Worm (Caenorhabditis elegans) whole organism, L4 larva: ENCODE measurements around the gene rabx-5.

Experiments
- F10B5.3 ChIP-seq: sonication (generic microtip); optimal IDR thresholded peaks from 2 replicates; lab custom pipeline; 2016; ENCODE audit warnings: mild to moderate bottlenecking, missing genetic modification characterization, missing compliant biosample characterization
- F37D6.2 ChIP-seq: sonication (generic microtip); optimal IDR thresholded peaks from 2 replicates; lab custom pipeline; 2016; ENCODE audit warnings: mild to moderate bottlenecking, missing genetic modification characterization, missing compliant biosample characterization
- R02D3.7 ChIP-seq: fragments of 150-350 bp; sonication (generic microtip); optimal IDR thresholded peaks from 3 replicates; lab custom pipeline; 2014; ENCODE audit warnings: missing biosample characterization, missing genetic modification characterization
- T26A8.4 ChIP-seq: fragments of 200-800 bp; sonication (Bioruptor generic); IDR thresholded peaks from 2 replicates; pipeline ENCODE4 v1.3.6; 2022; ENCODE audit warnings: missing genetic modification characterization, missing compliant biosample characterization
- Y48G9A.11 ChIP-seq: fragments of 200-800 bp; sonication (Bioruptor generic); IDR thresholded peaks from 2 replicates; pipeline ENCODE4 v1.3.6; 2022; ENCODE audit warnings: missing genetic modification reagents, missing genetic modification characterization, missing compliant biosample characterization
- aha-1 ChIP-seq: fragments of 150-350 bp; peaks from one replicate; lab custom pipeline; 2014; ENCODE audit warnings: missing biosample characterization, missing genetic modification characterization
- ama-1 ChIP-seq: fragments of 150-350 bp; optimal IDR thresholded peaks from 2 replicates; lab custom pipeline; 2014; ENCODE audit warnings: inconsistent platforms, mixed read lengths
- attf-4 ChIP-seq: sonication (generic microtip); optimal IDR thresholded peaks from 3 replicates; lab custom pipeline; 2017; ENCODE audit warnings: missing biosample characterization, missing genetic modification characterization
- ceh-20 ChIP-seq: fragments of 200-800 bp; sonication (Bioruptor generic); IDR thresholded peaks from 2 replicates; pipeline ENCODE4 v1.3.6; 2022; ENCODE audit warnings: missing genetic modification reagents, missing genetic modification characterization, missing compliant biosample characterization
- cey-2 ChIP-seq: sonication (generic microtip); optimal IDR thresholded peaks from 3 replicates; lab custom pipeline; 2017; ENCODE audit warnings: missing genetic modification characterization, mild to moderate bottlenecking, missing compliant biosample characterization, antibody characterized with exemption, borderline replicate concordance; ENCODE audit not compliant: insufficient read depth
- daf-12 ChIP-seq: fragments of 150-350 bp; optimal IDR thresholded peaks from 2 replicates; lab custom pipeline; 2014; ENCODE audit warnings: missing biosample characterization, missing genetic modification reagents, missing genetic modification characterization
- daf-16 ChIP-seq, 3 experiments: sonication (generic microtip); optimal IDR thresholded peaks; 2 replicates each; lab custom pipeline; 2016 to 2017; ENCODE audit warnings: missing genetic modification characterization in 3 of 3, missing genetic modification reagents in 3 of 3, mild to moderate bottlenecking in 2 of 3, missing compliant biosample characterization in 2 of 3, missing biosample characterization in 1 of 3, moderate library complexity in 1 of 3
- dmd-6 ChIP-seq: fragments of 200-800 bp; sonication (Bioruptor generic); IDR thresholded peaks from 2 replicates; pipeline ENCODE4 v1.3.6; 2022; ENCODE audit warnings: missing genetic modification reagents, missing genetic modification characterization, missing compliant biosample characterization
- dve-1 ChIP-seq: sonication (generic microtip); optimal IDR thresholded peaks from 2 replicates; lab custom pipeline; 2017; ENCODE audit warnings: antibody characterized with exemption, mild to moderate bottlenecking, missing genetic modification characterization, missing compliant biosample characterization; ENCODE audit not compliant: insufficient read depth
- fkh-10 ChIP-seq: fragments of 150-350 bp; optimal IDR thresholded peaks from 2 replicates; lab custom pipeline; 2014; ENCODE audit warnings: missing biosample characterization, missing genetic modification reagents, missing genetic modification characterization
- fos-1 ChIP-seq: fragments of 150-350 bp; optimal IDR thresholded peaks from 2 replicates; lab custom pipeline; 2014; ENCODE audit warnings: missing biosample characterization, missing genetic modification characterization
- hif-1 ChIP-seq, 2 experiments: sonication (generic microtip); optimal IDR thresholded peaks; 2 replicates each; lab custom pipeline; 2016 to 2017; ENCODE audit warnings: missing compliant biosample characterization in 2 of 2, missing genetic modification characterization in 2 of 2, missing genetic modification reagents in 2 of 2, missing genotype in 2 of 2, mild to moderate bottlenecking in 1 of 2
- hlh-30 ChIP-seq: sonication (generic microtip); optimal IDR thresholded peaks from 2 replicates; lab custom pipeline; 2017; ENCODE audit warnings: antibody characterized with exemption, mild to moderate bottlenecking, missing genetic modification characterization, missing compliant biosample characterization; ENCODE audit not compliant: insufficient read depth
- hmg-1.1 ChIP-seq: fragments of 200-800 bp; sonication (Bioruptor generic); IDR thresholded peaks from 2 replicates; pipeline ENCODE4 v1.3.6; 2022; ENCODE audit warnings: missing genetic modification reagents, missing genetic modification characterization, missing compliant biosample characterization
- lin-15B ChIP-seq: fragments of 150-350 bp; sonication (generic microtip); optimal IDR thresholded peaks from 3 replicates; lab custom pipeline; 2014; ENCODE audit warnings: missing biosample characterization, missing genetic modification characterization
- lin-39 ChIP-seq: fragments of 150-350 bp; optimal IDR thresholded peaks from 2 replicates; lab custom pipeline; 2014; ENCODE audit warnings: missing biosample characterization, missing genetic modification reagents, missing genetic modification characterization
- lsy-2 ChIP-seq, 2 experiments: fragments of 150-350 bp in 1 of 2; sonication (generic microtip) in 1 of 2; optimal IDR thresholded peaks; 2 replicates each; lab custom pipeline; 2014 to 2017; ENCODE audit warnings: missing biosample characterization in 2 of 2, missing genetic modification characterization in 2 of 2
- madf-9 ChIP-seq: fragments of 200-800 bp; sonication (Bioruptor generic); conservative IDR thresholded peaks from 2 replicates; pipeline ENCODE4 v1.3.6; 2022; ENCODE audit warnings: missing genetic modification reagents, missing genetic modification characterization, missing compliant biosample characterization
- mdt-29 ChIP-seq: fragments of 200-800 bp; sonication (Bioruptor generic); IDR thresholded peaks from 2 replicates; pipeline ENCODE4 v1.3.6; 2022; ENCODE audit warnings: missing genetic modification reagents, missing genetic modification characterization, missing compliant biosample characterization
- mep-1 ChIP-seq: fragments of 150-350 bp; sonication (generic microtip); optimal IDR thresholded peaks from 3 replicates; lab custom pipeline; 2014; ENCODE audit warnings: missing biosample characterization, missing genetic modification characterization
- nhr-11 ChIP-seq: fragments of 150-350 bp; optimal IDR thresholded peaks from 2 replicates; lab custom pipeline; 2014; ENCODE audit warnings: missing biosample characterization, missing genetic modification characterization
- nhr-111 ChIP-seq: fragments of 200-800 bp; sonication (Bioruptor generic); optimal IDR thresholded peaks from 2 replicates; lab custom pipeline; 2018; ENCODE audit warnings: mild to moderate bottlenecking, missing genetic modification characterization, missing compliant biosample characterization
- nhr-42 ChIP-seq: fragments of 200-800 bp; sonication (Bioruptor generic); IDR thresholded peaks from 2 replicates; pipeline ENCODE4 v1.3.6; 2022; ENCODE audit warnings: missing genetic modification characterization, missing compliant biosample characterization
- nhr-76 ChIP-seq: fragments of 150-350 bp; optimal IDR thresholded peaks from 2 replicates; lab custom pipeline; 2014; ENCODE audit warnings: missing biosample characterization, missing genetic modification characterization
- pha-4 ChIP-seq, 2 experiments: fragments of 150-350 bp in 1 of 2; fragments of 200-800 bp in 1 of 2; sonication (Bioruptor generic) in 1 of 2; IDR thresholded peaks in 1 of 2; optimal IDR thresholded peaks in 1 of 2; 2 replicates each; pipeline versions ENCODE4 v1.3.6 to Lab custom; 2014 to 2022; ENCODE audit warnings: missing genetic modification characterization in 2 of 2, missing genetic modification reagents in 2 of 2, missing biosample characterization in 1 of 2, missing compliant biosample characterization in 1 of 2
- saeg-2 ChIP-seq: fragments of 200-800 bp; sonication (Bioruptor generic); IDR thresholded peaks from 2 replicates; pipeline ENCODE4 v1.3.6; 2022; ENCODE audit warnings: missing genetic modification reagents, missing genetic modification characterization, missing compliant biosample characterization
- set-16 ChIP-seq: fragments of 200-800 bp; sonication (Bioruptor generic); IDR thresholded peaks from 2 replicates; pipeline ENCODE4 v1.3.6; 2022; ENCODE audit warnings: missing genetic modification reagents, missing genetic modification characterization, missing compliant biosample characterization
- skn-1 ChIP-seq: fragments of 150-350 bp; optimal IDR thresholded peaks from 2 replicates; lab custom pipeline; 2014; ENCODE audit warnings: missing biosample characterization, missing genetic modification characterization
- spr-3 ChIP-seq: fragments of 200-800 bp; sonication (Bioruptor generic); optimal IDR thresholded peaks from 2 replicates; lab custom pipeline; 2018; ENCODE audit warnings: mild to moderate bottlenecking, missing genetic modification characterization, missing compliant biosample characterization
- tra-1 ChIP-seq: fragments of 200-800 bp; sonication (Bioruptor generic); IDR thresholded peaks from 2 replicates; pipeline ENCODE4 v1.3.6; 2022; ENCODE audit warnings: missing genetic modification reagents, missing genetic modification characterization, missing compliant biosample characterization
- unc-62 ChIP-seq, 3 experiments: fragments of 150-350 bp in 1 of 3; sonication (generic microtip); optimal IDR thresholded peaks in 2 of 3; peaks in 1 of 3; 1 replicate in 1 of 3; 2 replicates in 2 of 3; lab custom pipeline; 2014 to 2017; ENCODE audit warnings: missing biosample characterization in 3 of 3, missing genetic modification characterization in 3 of 3, missing genetic modification reagents in 3 of 3, missing genotype in 1 of 3
- vab-7 ChIP-seq: fragments of 200-800 bp; sonication (Bioruptor generic); IDR thresholded peaks from 2 replicates; pipeline ENCODE4 v1.3.6; 2022; ENCODE audit warnings: missing genetic modification reagents, missing genetic modification characterization, missing compliant biosample characterization
- zfp-2 ChIP-seq: sonication (generic microtip); optimal IDR thresholded peaks from 2 replicates; lab custom pipeline; 2016; ENCODE audit warnings: mild to moderate bottlenecking, missing genetic modification characterization, missing compliant biosample characterization
- ztf-7 ChIP-seq: fragments of 150-350 bp; optimal IDR thresholded peaks from 2 replicates; lab custom pipeline; 2014; ENCODE audit warnings: missing biosample characterization, missing genetic modification characterization

Gene rabx-5

ce11 chrIII:10592074-10592473 lies 13.1 kb upstream of the rabx-5 start:
- peak; percentile 30 for TF ChIP-seq aha-1 (tag; lab: Kevin White, UChicago)
- no peak for TF ChIP-seq nhr-111
- TF ChIP-seq set-16 (GFP tag; lab: Robert Waterston, UW), result peak; percentile 63

- TF ChIP-seq fos-1 (tag; lab: Kevin White, UChicago) (no peak), lin-39 (tag; lab: Kevin White, UChicago) (no peak), R02D3.7 (tag; lab: Kevin White, UChicago) (no peak), madf-9 (GFP tag; lab: Robert Waterston, UW) (no peak), zfp-2 (tag; lab: Kevin White, UChicago) (no peak), lsy-2 (tag; optimal IDR thresholded peaks at IDR 0.05; lab: Kevin White, UChicago) (no peak), tra-1 (GFP tag; lab: Robert Waterston, UW) (no peak), ztf-7 (tag; lab: Kevin White, UChicago) (no peak), mdt-29 (GFP tag; lab: Robert Waterston, UW) (no peak), attf-4 (tag; lab: Kevin White, UChicago) (no peak), ceh-20 (GFP tag; lab: Robert Waterston, UW) (no peak), skn-1 (no peak), hmg-1.1 (GFP tag; lab: Robert Waterston, UW) (no peak), T26A8.4 (GFP tag; lab: Robert Waterston, UW) (no peak), F10B5.3 (no peak), pha-4 (GFP tag; IDR thresholded peaks at IDR 0.05; lab: Robert Waterston, UW) (no peak), pha-4 (tag; optimal IDR thresholded peaks at IDR 0.05; lab: Kevin White, UChicago) (no peak), vab-7 (GFP tag; lab: Robert Waterston, UW) (no peak), unc-62 (GFP tag; optimal IDR thresholded peaks at IDR 0.05 in 1 of 2; lab: Kevin White, UChicago) (no peak), unc-62 (tag; optimal IDR thresholded peaks at IDR 0.05; lab: Kevin White, UChicago) (no peak)
These were observed 12.4 kb upstream of the rabx-5 start, which contains the start of gene Y45F3A.8 for ce11 chrIII:10592729-10593128. Y45F3A.8 (minus strand) TSS chrIII:10592829.

- no peak for TF ChIP-seq cey-2 (tag; lab: Kevin White, UChicago)
- no peak for TF ChIP-seq saeg-2
- TF ChIP-seq nhr-76 (tag; lab: Kevin White, UChicago), result no peak
- peak; percentile 31 for TF ChIP-seq aha-1 (tag; lab: Kevin White, UChicago)
- TF ChIP-seq hmg-1.1 (GFP tag; lab: Robert Waterston, UW), result no peak
- TF ChIP-seq daf-16 (GFP tag; optimal IDR thresholded peaks at IDR 0.05; lab: Kevin White, UChicago), result no peak
- no peak for TF ChIP-seq daf-16 (tag; optimal IDR thresholded peaks at IDR 0.05; lab: Kevin White, UChicago)
- TF ChIP-seq ama-1 (lab: Kevin White, UChicago), result peak; percentile 37
These were observed 10.1 kb upstream of the rabx-5 start, which contains the start of gene Y45F3A.9 for ce11 chrIII:10595066-10595465. Y45F3A.9 (minus strand) TSS chrIII:10595166.

ce11 chrIII:10596387-10596786 lies 8.8 kb upstream of the rabx-5 start, which contains the start of gene Y39A1A.3:
Y39A1A.3 (minus strand) TSS chrIII:10596487.
- no peak for TF ChIP-seq daf-12 (tag; lab: Kevin White, UChicago)
- peak; percentile 53 for TF ChIP-seq ama-1 (lab: Kevin White, UChicago)
- TF ChIP-seq mep-1 (tag; lab: Kevin White, UChicago), result peak; percentile 6

ce11 chrIII:10599699-10600098 lies 5.5 kb upstream of the rabx-5 start:
- TF ChIP-seq T26A8.4 (GFP tag; lab: Robert Waterston, UW) (peak; percentile 55; the same call in 1 of the 2 replicates), hif-1 (tag; optimal IDR thresholded peaks at IDR 0.05; lab: Kevin White, UChicago) (peak in 1 of 2 experiments; percentile 44), mep-1 (tag; lab: Kevin White, UChicago) (peak; percentile 76), daf-16 (GFP tag; optimal IDR thresholded peaks at IDR 0.05; lab: Kevin White, UChicago) (no peak), daf-16 (tag; optimal IDR thresholded peaks at IDR 0.05; lab: Kevin White, UChicago) (peak; percentile 70), hlh-30 (tag; lab: Kevin White, UChicago) (peak; percentile 99), Y48G9A.11 (GFP tag; lab: Robert Waterston, UW) (no peak), unc-62 (GFP tag; optimal IDR thresholded peaks at IDR 0.05 in 1 of 2; lab: Kevin White, UChicago) (peak in 1 of 2 experiments; percentile 78), unc-62 (tag; optimal IDR thresholded peaks at IDR 0.05; lab: Kevin White, UChicago) (no peak), lin-15B (tag; lab: Kevin White, UChicago) (no peak), dmd-6 (GFP tag; lab: Robert Waterston, UW) (peak; percentile 52; the same call in 1 of the 2 replicates), F37D6.2 (no peak), fkh-10 (no peak), nhr-42 (GFP tag; lab: Robert Waterston, UW) (no peak), vab-7 (GFP tag; lab: Robert Waterston, UW) (no peak), spr-3 (GFP tag; lab: Kevin White, UChicago) (no peak), fos-1 (tag; lab: Kevin White, UChicago) (no peak), daf-12 (tag; lab: Kevin White, UChicago) (no peak), pha-4 (GFP tag; IDR thresholded peaks at IDR 0.05; lab: Robert Waterston, UW) (0 out of 2 replicates have a peak, but pooled peaks have one; percentile 52), pha-4 (tag; optimal IDR thresholded peaks at IDR 0.05; lab: Kevin White, UChicago) (peak; percentile 96), nhr-11 (tag; lab: Kevin White, UChicago) (peak; percentile 40), dve-1 (peak; percentile 80)
